Worm (Caenorhabditis elegans) whole organism, L3 larva: ENCODE data around the gene atic-1.
A peak's percentile ranks its signal among the peaks of the same experiment; 100 is the strongest.

ENCODE experiments used
- aly-2 ChIP-seq: fragments of 150-350 bp; optimal IDR thresholded peaks from 2 replicates; lab custom pipeline; 2014; ENCODE audit warnings: missing biosample characterization, missing genetic modification characterization
- ama-1 ChIP-seq: fragments of 150-350 bp; optimal IDR thresholded peaks from 2 replicates; lab custom pipeline; 2018
- ceh-16 ChIP-seq: sonication (generic microtip); optimal IDR thresholded peaks from 2 replicates; lab custom pipeline; 2017; ENCODE audit warnings: missing biosample characterization, missing genetic modification characterization
- ceh-9 ChIP-seq: sonication (generic microtip); optimal IDR thresholded peaks from 2 replicates; lab custom pipeline; 2018; ENCODE audit warnings: missing biosample characterization, missing genetic modification characterization
- egl-27 ChIP-seq: sonication (generic microtip); optimal IDR thresholded peaks from 4 replicates; lab custom pipeline; 2017; ENCODE audit warnings: missing biosample characterization, missing genetic modification reagents, missing genetic modification characterization
- egl-5 ChIP-seq: fragments of 150-350 bp; optimal IDR thresholded peaks from 2 replicates; lab custom pipeline; 2017; ENCODE audit warnings: missing biosample characterization, missing genetic modification reagents, missing genetic modification characterization, inconsistent platforms
- elt-1 ChIP-seq: fragments of 150-350 bp; optimal IDR thresholded peaks from 2 replicates; lab custom pipeline; 2014; ENCODE audit warnings: missing biosample characterization, missing genetic modification characterization
- elt-2 ChIP-seq: sonication (generic microtip); optimal IDR thresholded peaks from 2 replicates; lab custom pipeline; 2016; ENCODE audit warnings: missing genetic modification reagents, mild to moderate bottlenecking, missing genetic modification characterization, missing compliant biosample characterization
- elt-3 ChIP-seq, 3 experiments: fragments of 150-350 bp in 1 of 3; sonication (generic microtip) in 2 of 3; optimal IDR thresholded peaks; 2 replicates in 2 of 3; 4 replicates in 1 of 3; lab custom pipeline; 2014 to 2017; ENCODE audit warnings: missing biosample characterization in 3 of 3, missing genetic modification characterization in 3 of 3
- eor-1 ChIP-seq, 2 experiments: fragments of 150-350 bp; optimal IDR thresholded peaks; 2 replicates each; lab custom pipeline; 2014 to 2018; ENCODE audit warnings: missing biosample characterization in 2 of 2, missing genetic modification characterization in 2 of 2
- fkh-10 ChIP-seq: sonication (generic microtip); optimal IDR thresholded peaks from 2 replicates; lab custom pipeline; 2017; ENCODE audit warnings: missing biosample characterization, missing genetic modification reagents, missing genetic modification characterization
- fkh-2 ChIP-seq: fragments of 150-350 bp; optimal IDR thresholded peaks from 2 replicates; lab custom pipeline; 2014; ENCODE audit warnings: missing biosample characterization, missing genetic modification reagents, missing genetic modification characterization
- fos-1 ChIP-seq: fragments of 150-350 bp; optimal IDR thresholded peaks from 2 replicates; lab custom pipeline; 2014; ENCODE audit warnings: missing biosample characterization, missing genetic modification characterization
- hmg-11 ChIP-seq: sonication (generic microtip); optimal IDR thresholded peaks from 2 replicates; lab custom pipeline; 2016; ENCODE audit warnings: missing genetic modification characterization, missing compliant biosample characterization
- jun-1 ChIP-seq: fragments of 150-350 bp; optimal IDR thresholded peaks from 2 replicates; lab custom pipeline; 2014; ENCODE audit warnings: missing biosample characterization, missing genetic modification reagents, missing genetic modification characterization
- lin-15B ChIP-seq: fragments of 150-350 bp; optimal IDR thresholded peaks from 2 replicates; lab custom pipeline; 2014; ENCODE audit warnings: missing biosample characterization, missing genetic modification characterization
- lin-39 ChIP-seq: fragments of 150-350 bp; optimal IDR thresholded peaks from 2 replicates; lab custom pipeline; 2018; ENCODE audit warnings: missing biosample characterization, missing genetic modification reagents, missing genetic modification characterization
- lsy-12 ChIP-seq: sonication (generic microtip); optimal IDR thresholded peaks from 2 replicates; lab custom pipeline; 2016; ENCODE audit warnings: mild to moderate bottlenecking, missing genetic modification characterization, missing compliant biosample characterization
- mdl-1 ChIP-seq: fragments of 150-350 bp; optimal IDR thresholded peaks from 2 replicates; lab custom pipeline; 2014; ENCODE audit warnings: missing biosample characterization, missing genetic modification characterization
- mml-1 ChIP-seq: fragments of 150-350 bp; sonication (generic microtip); optimal IDR thresholded peaks from 3 replicates; lab custom pipeline; 2014; ENCODE audit warnings: missing biosample characterization, missing genetic modification characterization
- nfya-1 ChIP-seq: sonication (generic microtip); optimal IDR thresholded peaks from 2 replicates; lab custom pipeline; 2017; ENCODE audit warnings: missing genetic modification characterization, mild to moderate bottlenecking, missing compliant biosample characterization, antibody characterized with exemption, moderate library complexity; ENCODE audit not compliant: insufficient read depth
- nhr-11 ChIP-seq: fragments of 150-350 bp; optimal IDR thresholded peaks from 2 replicates; lab custom pipeline; 2014; ENCODE audit warnings: missing biosample characterization, missing genetic modification characterization
- nhr-12 ChIP-seq: fragments of 150-350 bp; optimal IDR thresholded peaks from 2 replicates; lab custom pipeline; 2014; ENCODE audit warnings: missing biosample characterization, missing genetic modification characterization
- nhr-23 ChIP-seq: fragments of 150-350 bp; optimal IDR thresholded peaks from 2 replicates; lab custom pipeline; 2014; ENCODE audit warnings: missing biosample characterization, missing genetic modification reagents, missing genetic modification characterization
- nhr-237 ChIP-seq: fragments of 150-350 bp; optimal IDR thresholded peaks from 2 replicates; lab custom pipeline; 2014; ENCODE audit warnings: missing biosample characterization, missing genetic modification characterization
- nhr-28 ChIP-seq: fragments of 150-350 bp; optimal IDR thresholded peaks from 2 replicates; lab custom pipeline; 2014; ENCODE audit warnings: missing biosample characterization, missing genetic modification characterization
- nhr-43 ChIP-seq: sonication (generic microtip); optimal IDR thresholded peaks from 2 replicates; lab custom pipeline; 2016; ENCODE audit warnings: mild to moderate bottlenecking, missing genetic modification characterization, missing compliant biosample characterization; ENCODE audit not compliant: poor library complexity, severe bottlenecking
- nhr-67 ChIP-seq: fragments of 150-350 bp; optimal IDR thresholded peaks from 2 replicates; lab custom pipeline; 2014; ENCODE audit warnings: missing biosample characterization, missing genetic modification characterization
- pha-4 ChIP-seq: fragments of 150-350 bp; optimal IDR thresholded peaks from 2 replicates; lab custom pipeline; 2014; ENCODE audit warnings: missing biosample characterization, missing genetic modification reagents, missing genetic modification characterization
- pqm-1 ChIP-seq: fragments of 150-350 bp; optimal IDR thresholded peaks from 2 replicates; lab custom pipeline; 2017; ENCODE audit warnings: missing biosample characterization, missing genetic modification characterization, inconsistent platforms
- sea-2 ChIP-seq: fragments of 150-350 bp; sonication (generic microtip); optimal IDR thresholded peaks from 4 replicates; lab custom pipeline; 2014; ENCODE audit warnings: missing biosample characterization, missing genetic modification reagents, missing genetic modification characterization
- skn-1 ChIP-seq: fragments of 150-350 bp; optimal IDR thresholded peaks from 2 replicates; lab custom pipeline; 2014; ENCODE audit warnings: missing biosample characterization, missing genetic modification characterization
- snpc-4 ChIP-seq: fragments of 150-350 bp; optimal IDR thresholded peaks from 2 replicates; lab custom pipeline; 2014; ENCODE audit warnings: missing biosample characterization, missing genetic modification characterization
- tbx-2 ChIP-seq: sonication (generic microtip); optimal IDR thresholded peaks from 2 replicates; lab custom pipeline; 2016; ENCODE audit warnings: mild to moderate bottlenecking, missing genetic modification characterization, missing compliant biosample characterization
- unc-62 ChIP-seq: fragments of 150-350 bp; sonication (generic microtip); optimal IDR thresholded peaks from 4 replicates; lab custom pipeline; 2014; ENCODE audit warnings: missing biosample characterization, missing genetic modification reagents, missing genetic modification characterization
- zag-1 ChIP-seq: fragments of 150-350 bp; optimal IDR thresholded peaks from 2 replicates; lab custom pipeline; 2014; ENCODE audit warnings: missing biosample characterization, missing genetic modification characterization
- ztf-11 ChIP-seq: fragments of 150-350 bp; optimal IDR thresholded peaks from 2 replicates; lab custom pipeline; 2014; ENCODE audit warnings: missing biosample characterization, missing genetic modification characterization
- ztf-4 ChIP-seq: fragments of 150-350 bp; optimal IDR thresholded peaks from 2 replicates; lab custom pipeline; 2014; ENCODE audit warnings: missing biosample characterization, missing genetic modification characterization

atic-1 gene

ce11 chrIV:7903359-7903758 lies 21.5 kb downstream of the atic-1 start, which contains the start of gene C49H3.6:
TSS of gene C49H3.6 (plus strand) at chrIV:7903738.
- TF ChIP-seq fkh-10 (GFP tag; lab: Kevin White, UChicago) (no peak), nfya-1 (tag; lab: Kevin White, UChicago) (peak; percentile 68), pha-4 (tag; lab: Kevin White, UChicago) (peak; percentile 0), nhr-67 (tag; lab: Kevin White, UChicago) (no peak), nhr-23 (tag; lab: Kevin White, UChicago) (no peak), skn-1 (tag; lab: Kevin White, UChicago) (peak; percentile 4), nhr-11 (tag; lab: Kevin White, UChicago) (no peak), nhr-237 (tag; lab: Kevin White, UChicago) (no peak), hmg-11 (tag; lab: Kevin White, UChicago) (peak; percentile 56), fkh-2 (no peak), egl-27 (tag; lab: Kevin White, UChicago) (no peak), pqm-1 (tag; lab: Kevin White, UChicago) (no peak), elt-3 (tag; optimal IDR thresholded peaks at IDR 0.05; lab: Kevin White, UChicago) (no peak), lsy-12 (tag; lab: Kevin White, UChicago) (no peak), unc-62 (GFP tag; lab: Kevin White, UChicago) (no peak), lin-15B (tag; lab: Kevin White, UChicago) (peak; percentile 34), nhr-28 (tag; lab: Kevin White, UChicago) (no peak), tbx-2 (tag; lab: Kevin White, UChicago) (no peak), sea-2 (GFP tag; lab: Kevin White, UChicago) (no peak), ceh-9 (no peak), zag-1 (no peak), ztf-4 (tag; lab: Kevin White, UChicago) (no peak), mdl-1 (tag; lab: Kevin White, UChicago) (no peak), elt-1 (tag; lab: Kevin White, UChicago) (no peak), ztf-11 (tag; lab: Kevin White, UChicago) (no peak), aly-2 (tag; lab: Kevin White, UChicago) (no peak), snpc-4 (tag; lab: Kevin White, UChicago) (no peak), mml-1 (tag; lab: Kevin White, UChicago) (no peak), lin-39 (tag; lab: Kevin White, UChicago) (peak; percentile 25), fos-1 (tag; lab: Kevin White, UChicago) (no peak), jun-1 (tag; lab: Kevin White, UChicago) (no peak)

- TF ChIP-seq nhr-237 (tag; lab: Kevin White, UChicago) (no peak), fkh-2 (no peak), nhr-11 (tag; lab: Kevin White, UChicago) (no peak), snpc-4 (tag; lab: Kevin White, UChicago) (no peak), lin-15B (tag; lab: Kevin White, UChicago) (no peak), egl-27 (tag; lab: Kevin White, UChicago) (no peak), lsy-12 (tag; lab: Kevin White, UChicago) (no peak), nhr-43 (tag; lab: Kevin White, UChicago) (no peak), nhr-12 (tag; lab: Kevin White, UChicago) (no peak), eor-1 (tag; optimal IDR thresholded peaks at IDR 0.05; lab: Kevin White, UChicago) (no peak), egl-5 (tag; lab: Kevin White, UChicago) (no peak), ceh-16 (no peak), aly-2 (tag; lab: Kevin White, UChicago) (no peak)
These were observed 24.8 kb downstream of the atic-1 start for ce11 chrIV:7906643-7907042.

- no peak for TF ChIP-seq nhr-23 (tag; lab: Kevin White, UChicago)
- TF ChIP-seq hmg-11 (tag; lab: Kevin White, UChicago) = peak; percentile 28
- TF ChIP-seq unc-62 (GFP tag; lab: Kevin White, UChicago) = no peak
- TF ChIP-seq ama-1 (lab: Kevin White, UChicago) = peak; percentile 22
- TF ChIP-seq lin-39 (tag; lab: Kevin White, UChicago) = peak; percentile 73
- peak; percentile 35 for TF ChIP-seq pha-4 (tag; lab: Kevin White, UChicago)
- peak; percentile 1 for TF ChIP-seq lin-15B (tag; lab: Kevin White, UChicago)
- TF ChIP-seq nfya-1 (tag; lab: Kevin White, UChicago) = peak; percentile 35
- peak; percentile 22 for TF ChIP-seq elt-2 (tag; lab: Kevin White, UChicago)
- TF ChIP-seq elt-3 (tag; optimal IDR thresholded peaks at IDR 0.05; lab: Kevin White, UChicago) = no peak
These were observed 27.8 kb downstream of the atic-1 start for ce11 chrIV:7909455-7910141.
